Worm (Caenorhabditis elegans): ENCODE results near the gene T04F8.7.

- no peak for TF ChIP-seq snpc-4 (tag; optimal IDR thresholded peaks at IDR 0.05)
- TF ChIP-seq nhr-12 (tag; optimal IDR thresholded peaks at IDR 0.05) = no peak
- no peak for TF ChIP-seq unc-62 (GFP tag; optimal IDR thresholded peaks at IDR 0.05)
- TF ChIP-seq aly-2 (tag; optimal IDR thresholded peaks at IDR 0.05) = no peak
- TF ChIP-seq unc-39 (tag; optimal IDR thresholded peaks at IDR 0.05) = no peak
- no peak for TF ChIP-seq egl-27 (tag; optimal IDR thresholded peaks at IDR 0.05)
- no peak for TF ChIP-seq pqm-1 (tag; optimal IDR thresholded peaks at IDR 0.05)
- TF ChIP-seq nhr-77 (tag; optimal IDR thresholded peaks at IDR 0.05) = no peak
- TF ChIP-seq sea-2 (GFP tag; optimal IDR thresholded peaks at IDR 0.05) = no peak
Measured at ce11 chrX:11632107-11632506, 48.7 kb downstream of the T04F8.7 start, which contains the start of gene sto-6.

Data from whole organism, L3 larva.